Worm (Caenorhabditis elegans): ENCODE results near the gene F58A6.9.

Gene F58A6.9

ce11 chrII:5170932-5171331 lies 12.3 kb upstream of the F58A6.9 start, which contains the start of gene srb-1:
srb-1 (minus strand) TSS chrII:5171032.
- TF ChIP-seq sea-2 (GFP tag; IDR thresholded peaks at IDR 0.05) (no peak), bed-2 (GFP tag; IDR thresholded peaks at IDR 0.05) (no peak), mcd-1 (GFP tag; IDR thresholded peaks at IDR 0.05) (no peak), B0035.1 (tag; optimal IDR thresholded peaks at IDR 0.05) (no peak), B0336.3 (GFP tag; IDR thresholded peaks at IDR 0.05) (no peak), pbrm-1 (GFP tag; IDR thresholded peaks at IDR 0.05) (no peak), ztf-28 (GFP tag; IDR thresholded peaks at IDR 0.05) (no peak), aptf-3 (GFP tag; IDR thresholded peaks at IDR 0.05) (no peak), rpc-1 (optimal IDR thresholded peaks at IDR 0.05) (no peak), rpc-1 (tag; optimal IDR thresholded peaks at IDR 0.05) (no peak), unc-130 (GFP tag; optimal IDR thresholded peaks at IDR 0.05) (no peak)

- no peak for TF ChIP-seq ceh-27 (GFP tag; optimal IDR thresholded peaks at IDR 0.05)
- no peak for TF ChIP-seq madf-3 (GFP tag; IDR thresholded peaks at IDR 0.05)
- TF ChIP-seq lin-26 (GFP tag; IDR thresholded peaks at IDR 0.05), result no peak
- no peak for TF ChIP-seq bed-2 (GFP tag; IDR thresholded peaks at IDR 0.05)
- TF ChIP-seq attf-5 (GFP tag; optimal IDR thresholded peaks at IDR 0.05), result no peak
- no peak for TF ChIP-seq ztf-6 (GFP tag; IDR thresholded peaks at IDR 0.05)
- no peak for TF ChIP-seq ZK185.1 (tag; optimal IDR thresholded peaks at IDR 0.05; ENCODE audit: poor library complexity, severe bottlenecking)
- no peak for TF ChIP-seq chd-7 (tag; optimal IDR thresholded peaks at IDR 0.05)
- TF ChIP-seq hrde-1 (tag; optimal IDR thresholded peaks at IDR 0.05; ENCODE audit: borderline replicate concordance), result no peak
- TF ChIP-seq F49E8.2 (tag; optimal IDR thresholded peaks at IDR 0.05; ENCODE audit: insufficient read depth), result no peak
- no peak for TF ChIP-seq pbrm-1 (GFP tag; IDR thresholded peaks at IDR 0.05)
- TF ChIP-seq zim-3 (tag; optimal IDR thresholded peaks at IDR 0.05), result no peak
- TF ChIP-seq ceh-40 (GFP tag; IDR thresholded peaks at IDR 0.05), result no peak
- TF ChIP-seq madf-10 (tag; optimal IDR thresholded peaks at IDR 0.05), result no peak
- TF ChIP-seq sptf-2 (GFP tag; optimal IDR thresholded peaks at IDR 0.05), result no peak
- TF ChIP-seq attf-6 (GFP tag; IDR thresholded peaks at IDR 0.05), result no peak
- no peak for TF ChIP-seq F37B4.10 (GFP tag; IDR thresholded peaks at IDR 0.05)
- TF ChIP-seq ztf-28 (GFP tag; IDR thresholded peaks at IDR 0.05), result no peak
Measured at ce11 chrII:5166738-5167137, 8.1 kb upstream of the F58A6.9 start, which contains the start of gene srb-3. srb-3 (minus strand) TSS chrII:5166838.

- TF ChIP-seq nfyb-1 (GFP tag; IDR thresholded peaks at IDR 0.05) (no peak), Y53G8AR.9 (GFP tag; conservative IDR thresholded peaks at IDR 0.05) (no peak), ztf-3 (GFP tag; optimal IDR thresholded peaks at IDR 0.05) (no peak), nhr-27 (tag; optimal IDR thresholded peaks at IDR 0.05) (no peak), let-607 (tag; optimal IDR thresholded peaks at IDR 0.05) (no peak), B0336.3 (GFP tag; IDR thresholded peaks at IDR 0.05) (no peak)
Measured at ce11 chrII:5163283-5163682, 4.6 kb upstream of the F58A6.9 start, which contains the start of gene srb-5. srb-5 (minus strand) TSS chrII:5163383.

ce11 chrII:5161102-5161501 lies 2.4 kb upstream of the F58A6.9 start, which contains the start of gene C27D6.11:
C27D6.11 (minus strand) TSS chrII:5161202.
- no peak for TF ChIP-seq aptf-2 (GFP tag; conservative IDR thresholded peaks at IDR 0.05)
- no peak for TF ChIP-seq nfyb-1 (GFP tag; IDR thresholded peaks at IDR 0.05)
- TF ChIP-seq nhr-120 (GFP tag; IDR thresholded peaks at IDR 0.05), result no peak
- TF ChIP-seq lir-1 (GFP tag; conservative IDR thresholded peaks at IDR 0.05), result no peak
- TF ChIP-seq chd-7 (tag; optimal IDR thresholded peaks at IDR 0.05), result no peak
- no peak for TF ChIP-seq snpc-3.4 (tag; optimal IDR thresholded peaks at IDR 0.05)
- no peak for TF ChIP-seq dpff-1 (tag; optimal IDR thresholded peaks at IDR 0.05)
- TF ChIP-seq ztf-22 (GFP tag; optimal IDR thresholded peaks at IDR 0.05), result no peak
- TF ChIP-seq fkh-3 (tag; optimal IDR thresholded peaks at IDR 0.05), result no peak
- no peak for TF ChIP-seq lsy-27 (tag; optimal IDR thresholded peaks at IDR 0.05; ENCODE audit: borderline replicate concordance, insufficient read depth)
- no peak for TF ChIP-seq lin-40 (tag; optimal IDR thresholded peaks at IDR 0.05)
- TF ChIP-seq efl-1 (GFP tag; optimal IDR thresholded peaks at IDR 0.05), result no peak
- TF ChIP-seq C17E4.6 (GFP tag; IDR thresholded peaks at IDR 0.05), result no peak
- no peak for TF ChIP-seq nhr-179 (tag; optimal IDR thresholded peaks at IDR 0.05)
- TF ChIP-seq mcd-1 (GFP tag; IDR thresholded peaks at IDR 0.05), result no peak
- TF ChIP-seq mes-4 (tag; optimal IDR thresholded peaks at IDR 0.05), result no peak
- no peak for TF ChIP-seq T26A5.8 (tag; optimal IDR thresholded peaks at IDR 0.05)
- no peak for TF ChIP-seq attf-3 (GFP tag; conservative IDR thresholded peaks at IDR 0.05)
